Worm (Caenorhabditis elegans) whole organism, L4/young adult: ENCODE data around the gene lido-9.

ENCODE experiments used
- W03F9.2 ChIP-seq: fragments of 150-350 bp; optimal IDR thresholded peaks from 2 replicates; lab custom pipeline; 2014; ENCODE audit warnings: missing biosample characterization, missing genetic modification characterization
- dao-5 ChIP-seq: sonication (generic microtip); optimal IDR thresholded peaks from 2 replicates; lab custom pipeline; 2016; ENCODE audit warnings: missing genotype, missing genetic modification characterization, moderate library complexity, missing compliant biosample characterization
- him-1 ChIP-seq: sonication (generic microtip); optimal IDR thresholded peaks from 2 replicates; lab custom pipeline; 2016; ENCODE audit warnings: missing genotype, missing genetic modification reagents, missing genetic modification characterization, missing compliant biosample characterization

lido-9 gene

ce11 chrII:3000535-3001264 is at the start of gene lido-9:
Gene lido-9 (plus strand): TSS chrII:3000768.
- no peak for TF ChIP-seq dao-5
- TF ChIP-seq him-1 (tag; lab: Kevin White, UChicago): no peak
- TF ChIP-seq W03F9.2 (tag; lab: Kevin White, UChicago): no peak

ce11 chrII:2952629-2953028 is 47.9 kb upstream of the lido-9 start, which contains the start of gene irld-51:
Gene irld-51 (minus strand): TSS chrII:2952729.
- TF ChIP-seq W03F9.2 (tag; lab: Kevin White, UChicago) (no peak), dao-5 (no peak), him-1 (tag; lab: Kevin White, UChicago) (no peak)

ce11 chrII:2955656-2956115 is 44.9 kb upstream of the lido-9 start, which contains the start of gene irld-48:
Gene irld-48 (plus strand): TSS chrII:2956065.
- TF ChIP-seq him-1 (tag; lab: Kevin White, UChicago) (no peak), W03F9.2 (tag; lab: Kevin White, UChicago) (no peak), dao-5 (no peak)

ce11 chrII:2958308-2958707 is 42.3 kb upstream of the lido-9 start, which contains the start of gene srw-60:
Gene srw-60 (plus strand): TSS chrII:2958608.
- TF ChIP-seq dao-5: no peak
- TF ChIP-seq him-1 (tag; lab: Kevin White, UChicago): no peak
- TF ChIP-seq W03F9.2 (tag; lab: Kevin White, UChicago): no peak

- TF ChIP-seq dao-5 (no peak), him-1 (tag; lab: Kevin White, UChicago) (peak; percentile 67), W03F9.2 (tag; lab: Kevin White, UChicago) (no peak)
Measured at ce11 chrII:2962531-2963164, 37.9 kb upstream of the lido-9 start.

- TF ChIP-seq W03F9.2 (tag; lab: Kevin White, UChicago): no peak
- TF ChIP-seq dao-5: no peak
- TF ChIP-seq him-1 (tag; lab: Kevin White, UChicago): no peak
Measured at ce11 chrII:2963619-2964018, 36.9 kb upstream of the lido-9 start.

- TF ChIP-seq W03F9.2 (tag; lab: Kevin White, UChicago) (no peak), dao-5 (no peak), him-1 (tag; lab: Kevin White, UChicago) (no peak)
Measured at ce11 chrII:2965215-2965998, 35.2 kb upstream of the lido-9 start.

ce11 chrII:2966350-2966749 is 34.2 kb upstream of the lido-9 start:
- no peak for TF ChIP-seq him-1 (tag; lab: Kevin White, UChicago)
- no peak for TF ChIP-seq dao-5
- no peak for TF ChIP-seq W03F9.2 (tag; lab: Kevin White, UChicago)

- TF ChIP-seq him-1 (tag; lab: Kevin White, UChicago) (no peak), dao-5 (no peak), W03F9.2 (tag; lab: Kevin White, UChicago) (no peak)
Measured at ce11 chrII:2967064-2967463, 33.5 kb upstream of the lido-9 start.

ce11 chrII:2973940-2974402 is 26.6 kb upstream of the lido-9 start:
- TF ChIP-seq dao-5 (no peak), him-1 (tag; lab: Kevin White, UChicago) (peak; percentile 91)

- TF ChIP-seq dao-5 (no peak), W03F9.2 (tag; lab: Kevin White, UChicago) (no peak), him-1 (tag; lab: Kevin White, UChicago) (no peak)
Measured at ce11 chrII:2975561-2976230, 24.9 kb upstream of the lido-9 start.

ce11 chrII:2976597-2976996 is 24.0 kb upstream of the lido-9 start, which contains the start of gene nhr-88:
Gene nhr-88 (plus strand): TSS chrII:2976639.
- TF ChIP-seq dao-5: no peak
- TF ChIP-seq him-1 (tag; lab: Kevin White, UChicago): no peak
- TF ChIP-seq W03F9.2 (tag; lab: Kevin White, UChicago): no peak

ce11 chrII:2977652-2978051 is 22.9 kb upstream of the lido-9 start:
- no peak for TF ChIP-seq dao-5
- no peak for TF ChIP-seq W03F9.2 (tag; lab: Kevin White, UChicago)
